Worm (Caenorhabditis elegans): ENCODE data around the gene F37C12.21.

The F37C12.21 gene

ce11 chrIII:7181822-7182221 lies 6.3 kb upstream of the F37C12.21 start, which contains the start of gene epg-4 (continued):
- TF ChIP-seq pbrm-1 (GFP tag; IDR thresholded peaks at IDR 0.05) (peak; percentile 43; the same call in 1 of the 2 replicates), aptf-2 (GFP tag; conservative IDR thresholded peaks at IDR 0.05) (no peak), ztf-3 (GFP tag; optimal IDR thresholded peaks at IDR 0.05) (no peak), mel-28 (tag; optimal IDR thresholded peaks at IDR 0.05; ENCODE audit: borderline replicate concordance) (no peak), ets-4 (GFP tag; optimal IDR thresholded peaks at IDR 0.05) (no peak), unc-62 (GFP tag; optimal IDR thresholded peaks at IDR 0.05) (no peak), lsy-27 (tag; optimal IDR thresholded peaks at IDR 0.05; ENCODE audit: borderline replicate concordance, insufficient read depth) (no peak), mcd-1 (GFP tag; IDR thresholded peaks at IDR 0.05) (peak; percentile 64), F57C9.4 (tag; optimal IDR thresholded peaks at IDR 0.05) (no peak), F33H1.4 (GFP tag; IDR thresholded peaks at IDR 0.05) (peak; percentile 54; the same call in 1 of the 2 replicates), rpc-1 (optimal IDR thresholded peaks at IDR 0.05) (no peak), rpc-1 (tag; optimal IDR thresholded peaks at IDR 0.05) (no peak), lin-26 (GFP tag; IDR thresholded peaks at IDR 0.05) (peak; percentile 64; the same call in 1 of the 2 replicates), sptf-2 (GFP tag; optimal IDR thresholded peaks at IDR 0.05) (no peak), B0035.1 (tag; optimal IDR thresholded peaks at IDR 0.05) (no peak), K11D2.4 (GFP tag; IDR thresholded peaks at IDR 0.05) (no peak), nfya-1 (tag; optimal IDR thresholded peaks at IDR 0.05; ENCODE audit: borderline replicate concordance, insufficient read depth) (no peak), ceh-100 (GFP tag; IDR thresholded peaks at IDR 0.05) (peak; percentile 75), chd-7 (tag; optimal IDR thresholded peaks at IDR 0.05) (no peak), atf-7 (tag; optimal IDR thresholded peaks at IDR 0.05) (peak; percentile 21), F52B5.7 (tag; optimal IDR thresholded peaks at IDR 0.05) (peak; percentile 25), rcor-1 (GFP tag; IDR thresholded peaks at IDR 0.05) (no peak), cebp-2 (GFP tag; IDR thresholded peaks at IDR 0.05) (no peak), ceh-91 (GFP tag; IDR thresholded peaks at IDR 0.05) (no peak), F55B11.4 (tag; optimal IDR thresholded peaks at IDR 0.05; ENCODE audit: borderline replicate concordance, insufficient read depth) (no peak), Y67H2A.10 (GFP tag; conservative IDR thresholded peaks at IDR 0.05) (no peak; the same call in 1 of the 2 replicates), F57A8.1 (GFP tag; optimal IDR thresholded peaks at IDR 0.05) (no peak), die-1 (tag; optimal IDR thresholded peaks at IDR 0.05) (peak; percentile 49), nhr-179 (tag; optimal IDR thresholded peaks at IDR 0.05) (no peak), repo-1 (tag; optimal IDR thresholded peaks at IDR 0.05) (no peak)

DNA sequence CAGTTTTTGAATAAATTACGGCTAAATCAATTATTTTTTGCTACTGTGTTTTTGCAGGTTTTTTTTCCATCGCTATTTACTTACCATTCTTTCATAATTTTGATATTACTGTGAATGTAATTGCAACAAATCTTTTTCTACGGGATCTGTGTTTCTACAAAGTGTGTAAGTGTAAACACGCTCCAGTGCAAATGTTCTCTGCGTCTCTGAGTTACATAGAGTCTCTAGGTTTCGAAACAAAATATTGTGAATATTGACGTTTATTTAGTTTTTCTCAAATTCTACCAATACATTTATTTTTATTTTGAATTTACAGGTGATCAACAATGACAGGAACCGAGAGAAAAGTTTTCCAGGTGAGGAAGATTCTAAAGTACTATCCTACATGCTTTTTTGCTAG lies 4.1 kb upstream of the F37C12.21 start, which contains the start of gene yju-2:
Gene yju-2 (plus strand): TSS at position 315 of the 400 bp plus-strand sequence.
- TF ChIP-seq B0336.3 (GFP tag; IDR thresholded peaks at IDR 0.05) (0 out of 2 replicates have a peak, but pooled peaks have one; percentile 22), ceh-79 (tag; optimal IDR thresholded peaks at IDR 0.05) (no peak), rpc-1 (optimal IDR thresholded peaks at IDR 0.05) (no peak), rpc-1 (tag; optimal IDR thresholded peaks at IDR 0.05) (no peak), efl-1 (GFP tag; optimal IDR thresholded peaks at IDR 0.05) (peak; percentile 12), ceh-40 (GFP tag; IDR thresholded peaks at IDR 0.05) (no peak), somi-1 (GFP tag; optimal IDR thresholded peaks at IDR 0.05) (no peak), attf-3 (GFP tag; conservative IDR thresholded peaks at IDR 0.05) (no peak), F23B12.7 (tag; optimal IDR thresholded peaks at IDR 0.05; ENCODE audit: insufficient read depth) (peak; percentile 35), madf-3 (GFP tag; IDR thresholded peaks at IDR 0.05) (0 out of 2 replicates have a peak, but pooled peaks have one; percentile 47), ztf-3 (GFP tag; optimal IDR thresholded peaks at IDR 0.05) (no peak), ama-1 (optimal IDR thresholded peaks at IDR 0.05) (peak; percentile 16), ama-1 (GFP tag; optimal IDR thresholded peaks at IDR 0.05) (peak in 1 of 2 experiments; percentile 38), F57C9.4 (tag; optimal IDR thresholded peaks at IDR 0.05) (no peak), tlf-1 (GFP tag; optimal IDR thresholded peaks at IDR 0.05) (no peak), tbx-9 (tag; optimal IDR thresholded peaks at IDR 0.05; ENCODE audit: borderline replicate concordance) (no peak), sea-2 (GFP tag; IDR thresholded peaks at IDR 0.05) (no peak), snpc-4 (GFP tag; optimal IDR thresholded peaks at IDR 0.05) (peak; percentile 31), snpc-4 (tag; optimal IDR thresholded peaks at IDR 0.05) (peak in 2 of 4 experiments; percentile 38 to 41), mcd-1 (GFP tag; IDR thresholded peaks at IDR 0.05) (peak; percentile 68), lin-26 (GFP tag; IDR thresholded peaks at IDR 0.05) (no peak), akir-1 (GFP tag; optimal IDR thresholded peaks at IDR 0.05) (no peak), aptf-3 (GFP tag; IDR thresholded peaks at IDR 0.05) (no peak), nhr-120 (GFP tag; IDR thresholded peaks at IDR 0.05) (no peak), ceh-100 (GFP tag; IDR thresholded peaks at IDR 0.05) (peak; percentile 88), lin-54 (GFP tag; optimal IDR thresholded peaks at IDR 0.05) (peak; percentile 16)

All from whole organism, young adult.